Fruit fly (Drosophila melanogaster) whole organism, pupa: ENCODE data around the gene Der-2.

Source experiments
- CG10348 ChIP-seq: fragments of 200-800 bp; sonication (Bioruptor generic); IDR thresholded peaks from 2 replicates; pipeline ENCODE4 v1.3.6; 2022; ENCODE audit warnings: missing biosample characterization, missing genetic modification characterization
- CG12605 ChIP-seq: fragments of 200-800 bp; sonication (Bioruptor generic); IDR thresholded peaks from 2 replicates; pipeline ENCODE4 v1.3.6; 2022; ENCODE audit warnings: missing biosample characterization, missing genetic modification characterization
- CG13204 ChIP-seq: fragments of 200-800 bp; sonication (Bioruptor generic); optimal IDR thresholded peaks from 2 replicates; lab custom pipeline; 2018; ENCODE audit warnings: missing biosample characterization, mild to moderate bottlenecking, missing genetic modification characterization, moderate library complexity
- CG14655 ChIP-seq: fragments of 200-800 bp; sonication (Bioruptor generic); optimal IDR thresholded peaks from 3 replicates; lab custom pipeline; 2017; ENCODE audit warnings: mild to moderate bottlenecking, missing biosample characterization, missing genetic modification reagents, missing genetic modification characterization
- CG15710 ChIP-seq: fragments of 200-800 bp; sonication (Bioruptor generic); optimal IDR thresholded peaks from 2 replicates; lab custom pipeline; 2018; ENCODE audit warnings: missing biosample characterization, mild to moderate bottlenecking, missing genetic modification characterization, moderate library complexity
- CG17806 ChIP-seq: fragments of 200-800 bp; sonication (Bioruptor generic); optimal IDR thresholded peaks from 2 replicates; lab custom pipeline; 2018; ENCODE audit warnings: missing biosample characterization, mild to moderate bottlenecking, missing genetic modification characterization, moderate library complexity
- CG32121 ChIP-seq: fragments of 200-800 bp; sonication (Bioruptor generic); IDR thresholded peaks from 2 replicates; pipeline ENCODE4 v1.3.6; 2022; ENCODE audit warnings: missing biosample characterization, missing genetic modification characterization
- CG34367 ChIP-seq: fragments of 200-800 bp; sonication (Bioruptor generic); optimal IDR thresholded peaks from 2 replicates; lab custom pipeline; 2018; ENCODE audit warnings: missing biosample characterization, mild to moderate bottlenecking, missing genetic modification characterization
- CG4496 ChIP-seq: fragments of 200-800 bp; sonication (Bioruptor generic); IDR thresholded peaks from 3 replicates; pipeline ENCODE4 v1.3.6; 2022; ENCODE audit warnings: missing biosample characterization, missing genetic modification characterization
- CG8159 ChIP-seq: fragments of 200-800 bp; sonication (Bioruptor generic); optimal IDR thresholded peaks from 3 replicates; lab custom pipeline; 2018; ENCODE audit warnings: missing biosample characterization, mild to moderate bottlenecking, missing genetic modification characterization, moderate library complexity
- CG8301 ChIP-seq: fragments of 200-800 bp; sonication (Bioruptor generic); optimal IDR thresholded peaks from 2 replicates; lab custom pipeline; 2018; ENCODE audit warnings: missing biosample characterization, mild to moderate bottlenecking, missing genetic modification characterization
- CG9948 ChIP-seq: fragments of 200-800 bp; sonication (Bioruptor generic); optimal IDR thresholded peaks from 2 replicates; lab custom pipeline; 2018; ENCODE audit warnings: missing biosample characterization, mild to moderate bottlenecking, missing genetic modification characterization, moderate library complexity
- D1 ChIP-seq: fragments of 200-800 bp; sonication (Bioruptor generic); optimal IDR thresholded peaks from 2 replicates; lab custom pipeline; 2018; ENCODE audit warnings: missing biosample characterization, mild to moderate bottlenecking, missing genetic modification characterization, moderate library complexity
- EcR ChIP-seq: fragments of 200-800 bp; sonication (Bioruptor generic); optimal IDR thresholded peaks from 3 replicates; lab custom pipeline; 2019; ENCODE audit warnings: missing biosample characterization, missing genetic modification characterization, mild to moderate bottlenecking, moderate library complexity, missing genetic modification reagents
- Ets98B ChIP-seq: fragments of 200-800 bp; sonication (Bioruptor generic); IDR thresholded peaks from 2 replicates; pipeline ENCODE4 v1.3.6; 2022; ENCODE audit warnings: missing biosample characterization, missing genetic modification characterization
- Pif1A ChIP-seq: fragments of 200-800 bp; sonication (Bioruptor generic); optimal IDR thresholded peaks from 3 replicates; lab custom pipeline; 2016; ENCODE audit warnings: missing biosample characterization, missing genetic modification characterization
- Pif1B ChIP-seq: fragments of 200-800 bp; sonication (Bioruptor generic); optimal IDR thresholded peaks from 3 replicates; lab custom pipeline; 2016; ENCODE audit warnings: missing biosample characterization, missing genetic modification characterization
- Snoo ChIP-seq: fragments of 200-800 bp; sonication (Bioruptor generic); optimal IDR thresholded peaks from 3 replicates; lab custom pipeline; 2017; ENCODE audit warnings: missing biosample characterization, mild to moderate bottlenecking, missing genetic modification characterization, inconsistent platforms
- fd96Ca ChIP-seq: fragments of 200-800 bp; sonication (Bioruptor generic); IDR thresholded peaks from 3 replicates; pipeline ENCODE4 v1.3.6; 2022; ENCODE audit warnings: missing biosample characterization, missing genetic modification characterization
- gl ChIP-seq: fragments of 200-800 bp; sonication (Bioruptor generic); optimal IDR thresholded peaks from 2 replicates; lab custom pipeline; 2018; ENCODE audit warnings: missing biosample characterization, mild to moderate bottlenecking, missing genetic modification characterization
- rn ChIP-seq: fragments of 200-800 bp; sonication (Bioruptor generic); IDR thresholded peaks from 2 replicates; pipeline ENCODE4 v1.3.6; 2022; ENCODE audit warnings: missing biosample characterization, missing genetic modification characterization

Gene Der-2

DNA sequence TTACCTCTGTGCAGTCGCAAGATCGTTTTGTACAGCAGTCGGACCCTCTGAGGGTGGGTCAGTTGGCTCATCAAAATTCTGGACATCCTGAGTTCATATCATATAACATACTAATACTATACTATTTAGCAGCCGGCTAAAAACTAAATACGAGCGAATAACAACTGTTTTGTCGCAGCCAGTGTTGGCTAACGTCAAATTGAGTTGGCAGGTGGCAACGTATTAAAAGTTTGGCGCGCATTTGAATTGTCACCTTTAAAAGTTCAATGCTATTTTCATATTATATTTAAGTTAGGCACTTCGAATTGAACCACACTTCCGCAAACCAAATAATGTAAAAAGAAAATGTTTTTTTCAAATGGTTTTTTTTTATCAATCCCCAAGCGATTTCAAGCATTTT lies 1.7 kb downstream of the Der-2 start, which contains the start of gene Sdhaf3:
Gene Sdhaf3, minus strand, starts transcription at position 177 of the 400 bp plus-strand sequence.
- no peak for TF ChIP-seq Ets98B

DNA sequence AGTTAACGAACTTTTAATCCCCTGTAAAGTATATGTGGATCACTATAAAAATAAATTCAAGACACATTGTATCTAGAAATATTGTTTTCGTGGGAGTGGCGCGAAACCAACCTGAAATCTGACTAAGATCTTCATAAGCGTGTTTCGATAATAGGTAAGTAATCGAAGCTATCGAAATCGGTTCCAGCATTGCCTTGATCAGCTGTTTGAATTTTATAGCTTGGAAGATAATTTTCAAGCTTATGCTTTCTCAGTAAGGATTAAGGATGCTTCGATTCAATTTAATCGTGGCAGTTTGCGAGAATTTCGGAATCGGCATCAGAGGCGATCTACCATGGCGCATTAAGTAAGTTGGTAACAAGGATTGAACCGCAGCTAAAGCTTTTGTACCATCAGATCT lies 3.0 kb downstream of the Der-2 start, which contains the start of gene Dhfr:
Gene Dhfr, plus strand, starts transcription at position 173 of the 400 bp plus-strand sequence.
- no peak for TF ChIP-seq Ets98B

DNA sequence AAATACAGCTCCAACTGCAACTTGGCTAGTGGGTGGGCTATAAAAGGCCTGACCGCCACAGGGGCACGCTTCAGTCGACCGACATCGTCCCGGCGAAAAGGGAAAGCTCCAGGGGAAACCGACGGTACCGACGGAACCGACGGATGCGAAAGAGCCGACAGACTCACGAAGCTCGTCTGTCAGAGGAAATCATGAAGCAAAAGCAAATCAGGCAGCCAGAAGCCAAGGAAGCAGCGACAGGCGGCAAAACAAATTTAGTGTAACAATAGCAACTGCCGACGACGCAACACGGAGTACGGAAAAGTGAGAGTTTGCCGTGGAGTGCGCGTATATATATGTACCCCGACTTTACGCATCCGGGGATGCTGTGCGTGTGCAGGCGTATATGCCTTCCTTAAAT lies 7.0 kb downstream of the Der-2 start, which contains the start of gene Gyc89Db:
Gene Gyc89Db, plus strand, starts transcription at position 78 of the 400 bp plus-strand sequence.
- TF ChIP-seq D1 (no peak), fd96Ca (GFP tag; lab: Robert Waterston, UW) (no peak), CG10348 (GFP tag; lab: Robert Waterston, UW) (no peak), Pif1A (GFP tag; lab: Kevin White, UChicago) (no peak), Pif1B (GFP tag; lab: Kevin White, UChicago) (no peak), gl (no peak), CG34367 (tag; lab: Kevin White, UChicago) (no peak), CG14655 (GFP tag; lab: Kevin White, UChicago) (no peak), CG8301 (tag; lab: Kevin White, UChicago) (no peak), rn (no peak), CG13204 (no peak), CG9948 (tag; lab: Kevin White, UChicago) (no peak), CG15710 (tag; lab: Kevin White, UChicago) (no peak), CG4496 (GFP tag; lab: Robert Waterston, UW) (no peak)

DNA sequence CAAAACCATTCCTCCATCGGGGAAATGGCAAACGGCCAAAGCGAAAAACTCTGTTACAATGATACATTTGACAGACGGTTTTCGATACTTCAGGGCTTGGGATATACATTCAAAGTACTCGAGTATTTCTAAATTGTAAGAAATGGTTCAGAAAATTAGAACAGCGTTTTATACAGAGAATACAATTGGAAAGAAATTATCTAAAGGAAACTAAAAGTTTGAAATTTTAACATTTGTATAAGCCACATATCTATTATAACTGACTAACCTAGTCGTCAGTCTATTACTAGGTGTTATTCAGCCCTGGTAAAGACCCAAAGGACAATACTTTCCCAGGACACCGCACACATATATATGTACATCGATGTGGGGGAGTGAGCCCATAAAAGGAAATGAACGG lies 7.6 kb downstream of the Der-2 start:
- no peak for TF ChIP-seq D1
- TF ChIP-seq Pif1A (GFP tag; lab: Kevin White, UChicago): no peak
- no peak for TF ChIP-seq CG9948 (tag; lab: Kevin White, UChicago)
- TF ChIP-seq Snoo (tag; lab: Kevin White, UChicago): no peak
- TF ChIP-seq Pif1B (GFP tag; lab: Kevin White, UChicago): no peak
- TF ChIP-seq CG14655 (GFP tag; lab: Kevin White, UChicago): no peak
- no peak for TF ChIP-seq CG32121 (GFP tag; lab: Robert Waterston, UW)
- no peak for TF ChIP-seq CG12605 (GFP tag; lab: Robert Waterston, UW)
- no peak for TF ChIP-seq fd96Ca (GFP tag; lab: Robert Waterston, UW)
- TF ChIP-seq CG4496 (GFP tag; lab: Robert Waterston, UW): no peak
- no peak for TF ChIP-seq CG8301 (tag; lab: Kevin White, UChicago)

DNA sequence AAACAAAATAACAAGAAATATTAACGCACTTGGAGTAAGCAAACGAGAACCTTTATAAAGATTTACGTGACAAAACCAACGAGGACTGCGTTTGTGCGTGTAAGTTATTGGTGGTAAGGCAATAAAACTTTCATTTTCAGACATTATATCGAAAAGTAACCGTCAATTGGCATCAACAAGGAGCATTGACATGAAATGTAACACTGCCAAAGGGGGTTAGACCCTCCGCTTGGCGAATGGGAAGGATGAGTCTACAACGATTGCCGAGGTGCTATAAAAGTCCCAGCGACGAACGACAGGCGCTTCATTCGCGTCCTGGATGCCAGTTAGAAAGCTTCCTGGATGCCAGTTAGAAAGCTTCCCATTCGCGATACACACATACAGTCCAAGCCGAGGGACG lies 11.7 kb downstream of the Der-2 start, which contains the start of gene Gyc89Da:
Gene Gyc89Da, plus strand, starts transcription at position 301 of the 400 bp plus-strand sequence.
- TF ChIP-seq D1 (no peak), Pif1B (GFP tag; lab: Kevin White, UChicago) (no peak), CG8301 (tag; lab: Kevin White, UChicago) (no peak), CG12605 (GFP tag; lab: Robert Waterston, UW) (no peak), Pif1A (GFP tag; lab: Kevin White, UChicago) (no peak), CG34367 (tag; lab: Kevin White, UChicago) (no peak), CG17806 (no peak), Ets98B (no peak), CG8159 (tag; lab: Kevin White, UChicago) (no peak), CG10348 (GFP tag; lab: Robert Waterston, UW) (no peak), rn (no peak), CG15710 (tag; lab: Kevin White, UChicago) (no peak), fd96Ca (GFP tag; lab: Robert Waterston, UW) (no peak), CG32121 (GFP tag; lab: Robert Waterston, UW) (no peak), CG13204 (no peak), CG9948 (tag; lab: Kevin White, UChicago) (no peak), gl (no peak), CG4496 (GFP tag; lab: Robert Waterston, UW) (no peak)

DNA sequence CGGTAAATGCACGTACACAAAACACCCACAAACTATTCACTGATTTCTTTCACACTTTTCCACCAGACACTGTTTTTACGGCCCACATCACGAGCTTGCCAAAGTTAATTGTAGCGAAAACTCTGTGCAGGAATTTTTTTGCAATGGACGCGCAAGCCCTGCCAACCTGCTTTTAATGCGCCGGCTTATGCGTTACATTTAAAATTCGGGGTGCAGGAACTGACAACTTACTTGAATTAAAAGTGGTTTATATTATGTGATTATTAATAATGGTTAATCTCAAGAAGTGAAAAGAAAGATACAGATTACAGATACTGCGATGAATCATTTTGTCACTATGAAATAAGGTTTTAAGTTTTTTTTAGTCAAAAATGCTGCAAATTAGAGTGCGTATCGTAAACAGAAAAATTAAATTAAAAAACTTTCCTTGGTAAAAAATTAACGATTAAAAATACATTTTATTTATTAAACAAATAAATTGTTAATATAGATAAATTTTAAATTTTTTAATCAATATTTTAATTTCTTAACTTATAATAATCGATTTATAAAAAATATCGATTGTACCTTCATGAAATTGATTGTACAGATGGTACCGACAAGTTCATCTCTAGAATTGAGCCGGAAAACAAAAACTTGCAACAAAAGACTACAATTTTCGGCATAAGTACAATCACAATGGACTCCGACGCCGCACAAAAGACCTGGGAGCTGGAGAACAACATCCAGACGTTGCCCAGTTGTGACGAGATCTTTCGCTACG lies 14.3 kb downstream of the Der-2 start, which contains the start of the genes CG42232 and CSN5:
Gene CG42232, minus strand, starts transcription at position 163 of the 763 bp plus-strand sequence.
Gene CSN5, plus strand, starts transcription at position 599 of the 763 bp plus-strand sequence.
- TF ChIP-seq CG13204: no peak
- no peak for TF ChIP-seq CG10348 (GFP tag; lab: Robert Waterston, UW)

DNA sequence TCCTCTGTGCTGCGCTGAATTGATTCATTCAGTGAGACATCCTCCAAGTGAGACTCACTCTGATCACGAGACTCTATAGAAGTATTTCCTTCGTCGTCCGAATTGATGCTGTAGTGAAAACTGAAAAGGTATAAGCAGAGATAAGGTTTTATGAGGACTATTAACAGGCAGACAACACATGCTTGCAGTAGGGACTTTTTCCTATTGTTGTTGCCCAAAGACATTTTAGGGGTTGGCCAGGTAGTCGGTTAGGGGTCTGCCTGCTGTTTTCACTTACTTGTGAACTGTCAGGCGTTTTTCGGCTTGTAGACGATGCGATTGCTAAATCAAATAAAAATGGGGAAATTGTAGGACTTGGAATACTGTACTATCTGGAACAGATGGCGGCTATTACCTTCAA lies 15.5 kb downstream of the Der-2 start:
- TF ChIP-seq CG8159 (tag; lab: Kevin White, UChicago) (no peak), Ets98B (no peak)

DNA sequence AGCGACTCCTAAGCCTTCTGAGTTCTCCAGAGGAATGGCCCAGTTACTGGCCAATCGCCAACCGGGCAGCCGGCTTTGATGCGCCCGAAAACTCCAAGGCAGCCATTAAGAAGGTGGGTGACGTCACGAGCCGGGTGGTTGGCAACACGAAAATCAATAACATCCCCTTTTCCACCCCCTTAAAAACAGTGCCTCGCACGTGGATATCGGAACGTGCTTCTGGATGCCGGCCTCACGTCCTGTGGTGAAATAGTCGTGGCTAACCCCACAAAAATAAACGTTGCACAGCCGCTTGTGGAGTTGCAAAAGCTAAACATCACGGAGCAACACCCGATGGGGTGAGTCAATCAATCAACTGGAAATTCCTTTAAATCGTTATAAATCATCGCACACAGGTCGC lies 27.4 kb downstream of the Der-2 start:
- TF ChIP-seq rn: no peak
- TF ChIP-seq EcR: no peak
- no peak for TF ChIP-seq Pif1B (GFP tag; lab: Kevin White, UChicago)
- TF ChIP-seq Snoo (tag; lab: Kevin White, UChicago): no peak
- TF ChIP-seq CG15710 (tag; lab: Kevin White, UChicago): no peak
- TF ChIP-seq CG9948 (tag; lab: Kevin White, UChicago): no peak
- TF ChIP-seq CG32121 (GFP tag; lab: Robert Waterston, UW): no peak
- no peak for TF ChIP-seq CG34367 (tag; lab: Kevin White, UChicago)
- no peak for TF ChIP-seq CG8301 (tag; lab: Kevin White, UChicago)
- TF ChIP-seq Ets98B: no peak
- TF ChIP-seq CG17806: no peak
- no peak for TF ChIP-seq CG10348 (GFP tag; lab: Robert Waterston, UW)
- no peak for TF ChIP-seq CG8159 (tag; lab: Kevin White, UChicago)
- TF ChIP-seq CG13204: no peak
- TF ChIP-seq fd96Ca (GFP tag; lab: Robert Waterston, UW): no peak
- no peak for TF ChIP-seq D1
- TF ChIP-seq CG14655 (GFP tag; lab: Kevin White, UChicago): no peak
- no peak for TF ChIP-seq gl
- TF ChIP-seq CG4496 (GFP tag; lab: Robert Waterston, UW): no peak
- TF ChIP-seq CG12605 (GFP tag; lab: Robert Waterston, UW): no peak
- TF ChIP-seq, all 21 proteins: peak for 0
